Worm (Caenorhabditis elegans) whole organism, L2 larva: Measurements from ENCODE around the gene ZK105.6.

Experiments
- F13H6.1 ChIP-seq: sonication (generic microtip); optimal IDR thresholded peaks from 2 replicates; lab custom pipeline; 2016; ENCODE audit warnings: missing genetic modification characterization, missing compliant biosample characterization
- Y55F3AM.14 ChIP-seq: fragments of 200-800 bp; sonication (Bioruptor generic); optimal IDR thresholded peaks from 2 replicates; lab custom pipeline; 2018; ENCODE audit warnings: mild to moderate bottlenecking, missing genetic modification characterization, missing compliant biosample characterization
- ama-1 ChIP-seq: fragments of 150-350 bp; optimal IDR thresholded peaks from 2 replicates; lab custom pipeline; 2018; ENCODE audit warnings: inconsistent platforms
- blmp-1 ChIP-seq: sonication (generic microtip); optimal IDR thresholded peaks from 2 replicates; lab custom pipeline; 2017; ENCODE audit warnings: missing genetic modification characterization, mild to moderate bottlenecking, missing compliant biosample characterization, antibody characterized with exemption, moderate library complexity; ENCODE audit not compliant: insufficient read depth
- dmd-4 ChIP-seq: sonication (generic microtip); optimal IDR thresholded peaks from 2 replicates; lab custom pipeline; 2017; ENCODE audit warnings: missing biosample characterization, missing genetic modification characterization
- egl-27 ChIP-seq: sonication (generic microtip); optimal IDR thresholded peaks from 3 replicates; lab custom pipeline; 2017; ENCODE audit warnings: missing biosample characterization, missing genetic modification reagents, missing genetic modification characterization
- lin-39 ChIP-seq: fragments of 150-350 bp; optimal IDR thresholded peaks from 2 replicates; lab custom pipeline; 2014; ENCODE audit warnings: missing biosample characterization, missing genetic modification reagents, missing genetic modification characterization
- nhr-237 ChIP-seq: fragments of 150-350 bp; optimal IDR thresholded peaks from 2 replicates; lab custom pipeline; 2014; ENCODE audit warnings: missing biosample characterization, missing genetic modification characterization
- sma-9 ChIP-seq, 2 experiments: fragments of 150-350 bp in 1 of 2; sonication (generic microtip) in 1 of 2; optimal IDR thresholded peaks; 2 replicates each; lab custom pipeline; 2014 to 2016; ENCODE audit warnings: missing genetic modification characterization in 2 of 2, mild to moderate bottlenecking in 1 of 2, missing biosample characterization in 1 of 2, missing compliant biosample characterization in 1 of 2, missing genetic modification reagents in 1 of 2, moderate library complexity in 1 of 2
- snpc-4 ChIP-seq: fragments of 150-350 bp; optimal IDR thresholded peaks from 2 replicates; lab custom pipeline; 2014; ENCODE audit warnings: missing biosample characterization, missing genetic modification characterization
- ztf-11 ChIP-seq: sonication (generic microtip); optimal IDR thresholded peaks from 2 replicates; lab custom pipeline; 2017; ENCODE audit warnings: missing biosample characterization, missing genetic modification characterization
- ztf-4 ChIP-seq: fragments of 150-350 bp; optimal IDR thresholded peaks from 2 replicates; lab custom pipeline; 2014; ENCODE audit warnings: missing biosample characterization, missing genetic modification characterization

DNA sequence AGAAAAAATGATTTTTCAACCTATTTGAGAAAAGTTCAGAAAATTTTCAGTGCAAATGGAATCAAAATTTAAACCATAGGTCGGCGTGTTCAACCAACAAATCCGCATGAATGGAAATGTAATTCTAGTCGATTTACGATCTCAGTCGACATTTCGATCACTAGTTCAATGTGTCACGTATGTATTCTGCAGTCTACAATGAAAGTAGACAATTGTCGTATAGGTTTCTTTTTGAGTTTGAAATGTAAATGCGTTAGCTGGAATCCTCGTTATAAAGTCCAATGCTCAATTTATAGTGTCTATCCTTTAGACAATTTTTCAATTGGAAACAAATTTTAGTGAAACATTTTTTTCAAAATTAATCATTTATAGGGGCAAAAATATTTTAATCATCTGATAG is 7.8 kb downstream of the ZK105.6 start, which contains the start of gene ZK105.12:
- no peak for TF ChIP-seq ztf-11
- no peak for TF ChIP-seq Y55F3AM.14 (GFP tag; lab: Kevin White, UChicago)
- TF ChIP-seq dmd-4 = no peak
- TF ChIP-seq snpc-4 (tag; lab: Kevin White, UChicago) = no peak
- no peak for TF ChIP-seq ztf-4 (tag; lab: Kevin White, UChicago)
- no peak for TF ChIP-seq nhr-237
- no peak for TF ChIP-seq blmp-1 (tag; lab: Kevin White, UChicago)
- no peak for TF ChIP-seq sma-9 (GFP tag; optimal IDR thresholded peaks at IDR 0.05; lab: Kevin White, UChicago)
- TF ChIP-seq sma-9 (tag; optimal IDR thresholded peaks at IDR 0.05; lab: Kevin White, UChicago) = no peak
- no peak for TF ChIP-seq F13H6.1 (tag; lab: Kevin White, UChicago)
- no peak for TF ChIP-seq lin-39 (tag; lab: Kevin White, UChicago)
- no peak for TF ChIP-seq ama-1 (lab: Kevin White, UChicago)
- TF ChIP-seq egl-27 (tag; lab: Kevin White, UChicago) = no peak
